Worm (Caenorhabditis elegans) whole organism, midembryonic: ENCODE results near the gene cyp-13A11.

Experiments
- T22C8.4 ChIP-seq: fragments of 200-800 bp; sonication (Bioruptor generic); IDR thresholded peaks from 2 replicates; pipeline ENCODE4 v1.3.6; 2022; ENCODE audit warnings: missing genetic modification characterization, missing compliant biosample characterization
- flt-1 ChIP-seq: fragments of 200-800 bp; sonication (Bioruptor generic); IDR thresholded peaks from 2 replicates; pipeline ENCODE4 v1.3.6; 2022; ENCODE audit warnings: missing genetic modification characterization, missing compliant biosample characterization
- klf-2 ChIP-seq: fragments of 200-800 bp; sonication (Bioruptor generic); conservative IDR thresholded peaks from 2 replicates; pipeline ENCODE4 v1.3.6; 2022; ENCODE audit warnings: missing genetic modification reagents, missing genetic modification characterization, missing compliant biosample characterization
- med-1 ChIP-seq: sonication (generic microtip); optimal IDR thresholded peaks from 2 replicates; lab custom pipeline; 2017; ENCODE audit warnings: missing genetic modification characterization, mild to moderate bottlenecking, missing compliant biosample characterization, antibody characterized with exemption, missing genetic modification reagents; ENCODE audit not compliant: insufficient read depth
- ref-1 ChIP-seq: fragments of 200-800 bp; sonication (Bioruptor generic); conservative IDR thresholded peaks from 2 replicates; pipeline ENCODE4 v1.3.6; 2022; ENCODE audit warnings: missing genetic modification reagents, missing genetic modification characterization, missing compliant biosample characterization
- tab-1 ChIP-seq: fragments of 200-800 bp; sonication (Bioruptor generic); IDR thresholded peaks from 2 replicates; pipeline ENCODE4 v1.3.6; 2022; ENCODE audit warnings: missing genetic modification characterization, missing compliant biosample characterization
- ztf-29 ChIP-seq: fragments of 200-800 bp; sonication (Bioruptor generic); IDR thresholded peaks from 2 replicates; pipeline ENCODE4 v1.3.6; 2022; ENCODE audit warnings: missing genetic modification reagents, missing genetic modification characterization, missing compliant biosample characterization

- TF ChIP-seq flt-1 (GFP tag; lab: Robert Waterston, UW) (no peak), ref-1 (no peak), ztf-29 (GFP tag; lab: Robert Waterston, UW) (no peak), tab-1 (GFP tag; lab: Robert Waterston, UW) (no peak), T22C8.4 (GFP tag; lab: Robert Waterston, UW) (no peak), klf-2 (GFP tag; lab: Robert Waterston, UW) (no peak), med-1 (GFP tag; lab: Kevin White, UChicago) (no peak)
Measured at ce11 chrIII:13030551-13030950, 9.7 kb downstream of the cyp-13A11 start, which contains the start of gene F14F7.7.
